Worm (Caenorhabditis elegans) whole organism, L1 larva: ENCODE measurements around the gene K08B12.1.

Experiments used
- C04F5.9 ChIP-seq: sonication (generic microtip); optimal IDR thresholded peaks from 2 replicates; lab custom pipeline; 2016; ENCODE audit warnings: missing genetic modification characterization, missing compliant biosample characterization
- C34B4.2 ChIP-seq: sonication (generic microtip); optimal IDR thresholded peaks from 2 replicates; lab custom pipeline; 2017; ENCODE audit warnings: mild to moderate bottlenecking, missing genetic modification characterization, missing compliant biosample characterization
- aha-1 ChIP-seq: fragments of 150-350 bp; optimal IDR thresholded peaks from 2 replicates; lab custom pipeline; 2014; ENCODE audit warnings: missing biosample characterization, missing genetic modification characterization
- alr-1 ChIP-seq: fragments of 200-800 bp; sonication (Bioruptor generic); optimal IDR thresholded peaks from 2 replicates; lab custom pipeline; 2018; ENCODE audit warnings: borderline replicate concordance, mild to moderate bottlenecking, missing genetic modification characterization, missing compliant biosample characterization
- aly-2 ChIP-seq: fragments of 150-350 bp; optimal IDR thresholded peaks from 2 replicates; lab custom pipeline; 2014; ENCODE audit warnings: missing biosample characterization, missing genetic modification characterization
- blmp-1 ChIP-seq: fragments of 150-350 bp; optimal IDR thresholded peaks from 2 replicates; lab custom pipeline; 2014; ENCODE audit warnings: missing biosample characterization, missing genetic modification characterization
- ceh-82 ChIP-seq, 3 experiments: fragments of 150-350 bp in 1 of 3; sonication (generic microtip) in 2 of 3; optimal IDR thresholded peaks; 2 replicates each; lab custom pipeline; 2014 to 2017; ENCODE audit warnings: missing biosample characterization in 3 of 3, missing genetic modification characterization in 3 of 3
- ceh-88 ChIP-seq: fragments of 200-800 bp; sonication (Bioruptor generic); IDR thresholded peaks from 2 replicates; pipeline ENCODE4 v1.3.6; 2022; ENCODE audit warnings: missing genetic modification characterization, missing compliant biosample characterization
- ceh-90 ChIP-seq: sonication (generic microtip); optimal IDR thresholded peaks from 2 replicates; lab custom pipeline; 2016; ENCODE audit warnings: missing genetic modification characterization, missing compliant biosample characterization
- ces-1 ChIP-seq: fragments of 150-350 bp; optimal IDR thresholded peaks from 2 replicates; lab custom pipeline; 2014; ENCODE audit warnings: missing biosample characterization, missing genetic modification reagents, missing genetic modification characterization
- dpl-1 ChIP-seq, 3 experiments: fragments of 150-350 bp in 2 of 3; sonication (generic microtip) in 1 of 3; optimal IDR thresholded peaks; 2 replicates each; lab custom pipeline; 2014 to 2017; ENCODE audit warnings: missing biosample characterization in 3 of 3, missing genetic modification characterization in 3 of 3, missing genetic modification reagents in 3 of 3
- dsc-1 ChIP-seq: sonication (generic microtip); optimal IDR thresholded peaks from 2 replicates; lab custom pipeline; 2016; ENCODE audit warnings: mild to moderate bottlenecking, missing genetic modification characterization, missing compliant biosample characterization
- efl-1 ChIP-seq, 4 experiments: fragments of 150-350 bp; optimal IDR thresholded peaks in 3 of 4; peaks in 1 of 4; 1 replicate in 1 of 4; 2 replicates in 3 of 4; lab custom pipeline; 2014; ENCODE audit warnings: missing biosample characterization in 2 of 4, missing genetic modification characterization in 2 of 4, missing genetic modification reagents in 2 of 4
- egl-13 ChIP-seq: sonication (generic microtip); optimal IDR thresholded peaks from 2 replicates; lab custom pipeline; 2016; ENCODE audit warnings: missing genotype, missing genetic modification reagents, missing genetic modification characterization, missing compliant biosample characterization
- elt-3 ChIP-seq, 6 experiments: fragments of 150-350 bp in 1 of 6; sonication (generic microtip); optimal IDR thresholded peaks; 2 replicates each; lab custom pipeline; 2017 to 2018; ENCODE audit warnings: missing biosample characterization in 6 of 6, missing genetic modification characterization in 6 of 6, inconsistent platforms in 1 of 6
- fkh-4 ChIP-seq: sonication (generic microtip); optimal IDR thresholded peaks from 2 replicates; lab custom pipeline; 2016; ENCODE audit warnings: missing compliant biosample characterization, missing genetic modification characterization, borderline replicate concordance
- fkh-8 ChIP-seq: sonication (generic microtip); optimal IDR thresholded peaks from 2 replicates; lab custom pipeline; 2016; ENCODE audit warnings: mild to moderate bottlenecking, missing genetic modification characterization, missing compliant biosample characterization
- fos-1 ChIP-seq: fragments of 150-350 bp; optimal IDR thresholded peaks from 2 replicates; lab custom pipeline; 2014; ENCODE audit warnings: missing biosample characterization, missing genetic modification characterization
- hlh-17 ChIP-seq: fragments of 200-800 bp; sonication (Bioruptor generic); optimal IDR thresholded peaks from 2 replicates; lab custom pipeline; 2018; ENCODE audit warnings: missing genetic modification characterization, mild to moderate bottlenecking, missing compliant biosample characterization, moderate library complexity, borderline replicate concordance
- hlh-4 ChIP-seq: sonication (generic microtip); optimal IDR thresholded peaks from 2 replicates; lab custom pipeline; 2016; ENCODE audit warnings: mild to moderate bottlenecking, missing genetic modification characterization, missing compliant biosample characterization
- hpl-2 ChIP-seq: fragments of 150-350 bp; optimal IDR thresholded peaks from 2 replicates; lab custom pipeline; 2014; ENCODE audit warnings: missing biosample characterization, missing genetic modification reagents, missing genetic modification characterization
- isw-1 ChIP-seq: fragments of 200-800 bp; sonication (Bioruptor generic); IDR thresholded peaks from 2 replicates; pipeline ENCODE4 v1.3.6; 2022; ENCODE audit warnings: missing genetic modification characterization, missing compliant biosample characterization
- jun-1 ChIP-seq: fragments of 150-350 bp; optimal IDR thresholded peaks from 2 replicates; lab custom pipeline; 2014; ENCODE audit warnings: missing biosample characterization, missing genetic modification reagents, missing genetic modification characterization
- lin-13 ChIP-seq: fragments of 150-350 bp; optimal IDR thresholded peaks from 2 replicates; lab custom pipeline; 2014; ENCODE audit warnings: missing biosample characterization, missing genetic modification reagents, missing genetic modification characterization
- lin-14 ChIP-seq: fragments of 200-800 bp; sonication (Bioruptor generic); optimal IDR thresholded peaks from 2 replicates; lab custom pipeline; 2018; ENCODE audit warnings: mild to moderate bottlenecking, missing genetic modification characterization, moderate library complexity, missing compliant biosample characterization
- lin-15B ChIP-seq: fragments of 150-350 bp; sonication (generic microtip); optimal IDR thresholded peaks from 3 replicates; lab custom pipeline; 2014; ENCODE audit warnings: missing biosample characterization, missing genetic modification characterization
- lin-39 ChIP-seq: fragments of 150-350 bp; optimal IDR thresholded peaks from 2 replicates; lab custom pipeline; 2014; ENCODE audit warnings: missing biosample characterization, missing genetic modification reagents, missing genetic modification characterization
- lsy-2 ChIP-seq, 2 experiments: fragments of 150-350 bp; optimal IDR thresholded peaks; 2 replicates each; lab custom pipeline; 2014; ENCODE audit warnings: missing biosample characterization in 2 of 2, missing genetic modification characterization in 2 of 2
- mab-9 ChIP-seq: fragments of 200-800 bp; sonication (Bioruptor generic); IDR thresholded peaks from 2 replicates; pipeline ENCODE4 v1.3.6; 2022; ENCODE audit warnings: missing genetic modification reagents, missing genetic modification characterization, missing compliant biosample characterization
- mef-2 ChIP-seq: fragments of 150-350 bp; optimal IDR thresholded peaks from 2 replicates; lab custom pipeline; 2014; ENCODE audit warnings: missing biosample characterization, missing genetic modification characterization
- nhr-11 ChIP-seq: fragments of 150-350 bp; optimal IDR thresholded peaks from 2 replicates; lab custom pipeline; 2014; ENCODE audit warnings: missing biosample characterization, missing genetic modification characterization
- nhr-19 ChIP-seq: fragments of 200-800 bp; sonication (Bioruptor generic); conservative IDR thresholded peaks from 2 replicates; pipeline ENCODE4 v1.3.6; 2022; ENCODE audit warnings: missing genetic modification characterization, missing compliant biosample characterization
- nhr-237 ChIP-seq: fragments of 150-350 bp; optimal IDR thresholded peaks from 2 replicates; lab custom pipeline; 2014; ENCODE audit warnings: missing biosample characterization, missing genetic modification characterization
- nhr-71 ChIP-seq: sonication (generic microtip); optimal IDR thresholded peaks from 2 replicates; lab custom pipeline; 2016; ENCODE audit warnings: mild to moderate bottlenecking, missing genetic modification characterization, moderate library complexity, missing compliant biosample characterization
- nhr-76 ChIP-seq: sonication (generic microtip); optimal IDR thresholded peaks from 2 replicates; lab custom pipeline; 2017; ENCODE audit warnings: missing biosample characterization, missing genetic modification characterization
- nhr-77 ChIP-seq: fragments of 150-350 bp; optimal IDR thresholded peaks from 2 replicates; lab custom pipeline; 2014; ENCODE audit warnings: missing biosample characterization, missing genetic modification characterization
- nhr-84 ChIP-seq: sonication (generic microtip); optimal IDR thresholded peaks from 2 replicates; lab custom pipeline; 2017; ENCODE audit warnings: missing biosample characterization, missing genetic modification characterization
- nhr-90 ChIP-seq: sonication (generic microtip); optimal IDR thresholded peaks from 2 replicates; lab custom pipeline; 2016; ENCODE audit warnings: mild to moderate bottlenecking, missing genetic modification characterization, missing compliant biosample characterization; ENCODE audit not compliant: poor library complexity
- pag-3 ChIP-seq: sonication (generic microtip); optimal IDR thresholded peaks from 2 replicates; lab custom pipeline; 2017; ENCODE audit warnings: missing genetic modification characterization, mild to moderate bottlenecking, missing compliant biosample characterization, antibody characterized with exemption, borderline replicate concordance; ENCODE audit not compliant: insufficient read depth
- rnt-1 ChIP-seq: sonication (generic microtip); optimal IDR thresholded peaks from 2 replicates; lab custom pipeline; 2016; ENCODE audit warnings: mild to moderate bottlenecking, missing genetic modification characterization, moderate library complexity, missing compliant biosample characterization
- skn-1 ChIP-seq: fragments of 150-350 bp; optimal IDR thresholded peaks from 2 replicates; lab custom pipeline; 2014; ENCODE audit warnings: missing biosample characterization, missing genetic modification characterization
- snpc-4 ChIP-seq: fragments of 150-350 bp; optimal IDR thresholded peaks from 2 replicates; lab custom pipeline; 2014; ENCODE audit warnings: missing biosample characterization, missing genetic modification characterization
- snu-23 ChIP-seq: sonication (generic microtip); optimal IDR thresholded peaks from 2 replicates; lab custom pipeline; 2016; ENCODE audit warnings: missing genetic modification characterization, missing compliant biosample characterization
- sox-4 ChIP-seq: sonication (generic microtip); optimal IDR thresholded peaks from 2 replicates; lab custom pipeline; 2016; ENCODE audit warnings: missing genetic modification characterization, missing compliant biosample characterization
- sptf-1 ChIP-seq: fragments of 150-350 bp; optimal IDR thresholded peaks from 2 replicates; lab custom pipeline; 2014; ENCODE audit warnings: missing biosample characterization, missing genetic modification characterization
- unc-30 ChIP-seq: sonication (generic microtip); optimal IDR thresholded peaks from 2 replicates; lab custom pipeline; 2017; ENCODE audit warnings: missing biosample characterization, missing genetic modification characterization
- unc-62 ChIP-seq: fragments of 150-350 bp; optimal IDR thresholded peaks from 2 replicates; lab custom pipeline; 2014; ENCODE audit warnings: missing biosample characterization, missing genetic modification reagents, missing genetic modification characterization
- unc-86 ChIP-seq: sonication (generic microtip); optimal IDR thresholded peaks from 2 replicates; lab custom pipeline; 2016; ENCODE audit warnings: missing genetic modification characterization, missing compliant biosample characterization
- zag-1 ChIP-seq: fragments of 150-350 bp; optimal IDR thresholded peaks from 2 replicates; lab custom pipeline; 2014; ENCODE audit warnings: missing biosample characterization, missing genetic modification characterization
- zip-4 ChIP-seq: fragments of 200-800 bp; sonication (Bioruptor generic); optimal IDR thresholded peaks from 2 replicates; lab custom pipeline; 2018; ENCODE audit warnings: mild to moderate bottlenecking, missing genetic modification characterization, moderate library complexity, missing compliant biosample characterization

K08B12.1 gene

ce11 chrV:6227326-6228246, 31.6 kb upstream of the K08B12.1 start:
- no peak for TF ChIP-seq unc-30 (tag; lab: Kevin White, UChicago)
- TF ChIP-seq ces-1 = no peak
- no peak for TF ChIP-seq hlh-17 (GFP tag; lab: Kevin White, UChicago)
- peak; percentile 99 for TF ChIP-seq snu-23
- peak; percentile 35 for TF ChIP-seq skn-1
- TF ChIP-seq pag-3 (tag; lab: Kevin White, UChicago) = no peak
- TF ChIP-seq ceh-88 = peak; percentile 94
- TF ChIP-seq C04F5.9 = peak; percentile 38
- TF ChIP-seq jun-1 (tag; lab: Kevin White, UChicago) = peak; percentile 95
- peak; percentile 89 to 92 for TF ChIP-seq lsy-2 (tag; optimal IDR thresholded peaks at IDR 0.05; lab: Kevin White, UChicago)
- TF ChIP-seq nhr-11 (tag; lab: Kevin White, UChicago) = peak; percentile 73
- peak; percentile 76 to 96 (median 79) for TF ChIP-seq ceh-82 (tag; optimal IDR thresholded peaks at IDR 0.05; lab: Kevin White, UChicago)
- TF ChIP-seq sox-4 (tag; lab: Kevin White, UChicago) = peak; percentile 79
- TF ChIP-seq isw-1 (GFP tag; lab: Robert Waterston, UW) = peak; percentile 92
- peak; percentile 36 for TF ChIP-seq mef-2 (tag; lab: Kevin White, UChicago)
- no peak for TF ChIP-seq nhr-84 (tag; lab: Kevin White, UChicago)
- peak; percentile 92 for TF ChIP-seq hpl-2 (GFP tag; lab: Kevin White, UChicago)
- peak; percentile 99 for TF ChIP-seq unc-86 (tag; lab: Kevin White, UChicago)
- peak; percentile 21 for TF ChIP-seq lin-15B
- no peak for TF ChIP-seq hlh-4
- peak; percentile 72 for TF ChIP-seq snpc-4 (tag; lab: Kevin White, UChicago)
- peak; percentile 92 for TF ChIP-seq rnt-1 (tag; lab: Kevin White, UChicago)
- TF ChIP-seq blmp-1 (tag; lab: Kevin White, UChicago) = peak; percentile 34
- TF ChIP-seq alr-1 (tag; lab: Kevin White, UChicago) = no peak
- peak; percentile 84 for TF ChIP-seq zip-4 (GFP tag; lab: Kevin White, UChicago)
- peak; percentile 22 to 61 (median 53) for TF ChIP-seq dpl-1 (GFP tag; optimal IDR thresholded peaks at IDR 0.05; lab: Kevin White, UChicago)
- TF ChIP-seq aly-2 (tag; lab: Kevin White, UChicago) = peak; percentile 46
- TF ChIP-seq egl-13 (tag; lab: Kevin White, UChicago) = peak; percentile 98
- peak in 3 of 6 experiments; percentile 42 to 73 (median 68) for TF ChIP-seq elt-3 (tag; optimal IDR thresholded peaks at IDR 0.05; lab: Kevin White, UChicago)
- TF ChIP-seq nhr-237 (tag; lab: Kevin White, UChicago) = peak; percentile 61
- no peak for TF ChIP-seq sptf-1 (tag; lab: Kevin White, UChicago)
- peak; percentile 87 for TF ChIP-seq fkh-4 (tag; lab: Kevin White, UChicago)
- peak; percentile 96 for TF ChIP-seq nhr-19
- peak; percentile 76 for TF ChIP-seq lin-39 (tag; lab: Kevin White, UChicago)
- TF ChIP-seq zag-1 (tag; lab: Kevin White, UChicago) = peak; percentile 20
- peak; percentile 37 for TF ChIP-seq ceh-90 (tag; lab: Kevin White, UChicago)
- TF ChIP-seq efl-1 (optimal IDR thresholded peaks at IDR 0.05; lab: Kevin White, UChicago) = peak; percentile 83 to 89
- peak; percentile 47 to 95 for TF ChIP-seq efl-1 (GFP tag; optimal IDR thresholded peaks at IDR 0.05 in 1 of 2; lab: Kevin White, UChicago)
- TF ChIP-seq fos-1 (tag; lab: Kevin White, UChicago) = peak; percentile 84
- peak; percentile 66 for TF ChIP-seq aha-1 (tag; lab: Kevin White, UChicago)
- peak; percentile 92 for TF ChIP-seq lin-13 (GFP tag; lab: Kevin White, UChicago)
- peak; percentile 89 for TF ChIP-seq nhr-76 (tag; lab: Kevin White, UChicago)
- TF ChIP-seq fkh-8 (tag; lab: Kevin White, UChicago) = peak; percentile 99
- TF ChIP-seq mab-9 (GFP tag; lab: Robert Waterston, UW) = peak; percentile 94
- peak; percentile 96 for TF ChIP-seq nhr-77
- TF ChIP-seq C34B4.2 = no peak
- TF ChIP-seq dsc-1 (tag; lab: Kevin White, UChicago) = peak; percentile 97
- TF ChIP-seq nhr-90 (tag; lab: Kevin White, UChicago) = peak; percentile 91
- peak; percentile 99 for TF ChIP-seq lin-14
- peak; percentile 100 for TF ChIP-seq nhr-71 (tag; lab: Kevin White, UChicago)
- TF ChIP-seq unc-62 = no peak
